Worm (Caenorhabditis elegans) whole organism, L4/young adult: ENCODE data around the gene F59A6.3.

Experiments
- W03F9.2 ChIP-seq: fragments of 150-350 bp; optimal IDR thresholded peaks from 2 replicates; lab custom pipeline; 2014; ENCODE audit warnings: missing biosample characterization, missing genetic modification characterization
- dao-5 ChIP-seq: sonication (generic microtip); optimal IDR thresholded peaks from 2 replicates; lab custom pipeline; 2016; ENCODE audit warnings: missing genotype, missing genetic modification characterization, moderate library complexity, missing compliant biosample characterization
- him-1 ChIP-seq: sonication (generic microtip); optimal IDR thresholded peaks from 2 replicates; lab custom pipeline; 2016; ENCODE audit warnings: missing genotype, missing genetic modification reagents, missing genetic modification characterization, missing compliant biosample characterization

- TF ChIP-seq dao-5 (tag; lab: Kevin White, UChicago): no peak
- TF ChIP-seq him-1 (tag; lab: Kevin White, UChicago): no peak
- no peak for TF ChIP-seq W03F9.2
These were observed 13.4 kb downstream of the F59A6.3 start for ce11 chrII:5021518-5021917.
